Worm (Caenorhabditis elegans): ENCODE measurements around the gene F42A9.7.

Gene F42A9.7

ce11 chrIV:8597504-8597903, 19.4 kb downstream of the F42A9.7 start (continued):
- TF ChIP-seq snu-23 (GFP tag; optimal IDR thresholded peaks at IDR 0.05) (peak; percentile 48), ceh-8 (GFP tag; optimal IDR thresholded peaks at IDR 0.05) (no peak), nhr-85 (tag) (peak; percentile 19), swsn-7 (tag; optimal IDR thresholded peaks at IDR 0.05) (peak; percentile 14), ces-1 (GFP tag; optimal IDR thresholded peaks at IDR 0.05) (no peak), ceh-63 (GFP tag; optimal IDR thresholded peaks at IDR 0.05) (no peak), mdl-1 (tag; optimal IDR thresholded peaks at IDR 0.05) (peak in 1 of 2 experiments; percentile 4)

ce11 chrIV:8595767-8596166, 21.2 kb downstream of the F42A9.7 start, which contains the start of gene clec-181:
TSS of gene clec-181 (plus strand) at chrIV:8596067.
- TF ChIP-seq egl-27 (tag; optimal IDR thresholded peaks at IDR 0.05) (no peak), nhr-237 (tag; optimal IDR thresholded peaks at IDR 0.05) (no peak), zip-4 (GFP tag; optimal IDR thresholded peaks at IDR 0.05) (no peak), ceh-88 (GFP tag; IDR thresholded peaks at IDR 0.05) (no peak), lin-15B (tag; optimal IDR thresholded peaks at IDR 0.05) (no peak)

- no peak for TF ChIP-seq xbp-1 (tag; optimal IDR thresholded peaks at IDR 0.05)
Observed at ce11 chrIV:8595317-8595716, 21.6 kb downstream of the F42A9.7 start, which contains the start of gene Y59H11AR.3. TSS of gene Y59H11AR.3 (minus strand) at chrIV:8595417.

- no peak for TF ChIP-seq ama-1 (optimal IDR thresholded peaks at IDR 0.05)
- no peak for TF ChIP-seq elt-3 (tag; optimal IDR thresholded peaks at IDR 0.05)
- peak; percentile 4 for TF ChIP-seq mep-1 (tag; optimal IDR thresholded peaks at IDR 0.05)
- no peak for TF ChIP-seq ztf-11 (tag; optimal IDR thresholded peaks at IDR 0.05)
- no peak for TF ChIP-seq fos-1 (tag; optimal IDR thresholded peaks at IDR 0.05)
- TF ChIP-seq efl-1 (optimal IDR thresholded peaks at IDR 0.05): no peak
- no peak for TF ChIP-seq efl-1 (GFP tag; optimal IDR thresholded peaks at IDR 0.05 in 1 of 2)
- peak; percentile 20 for TF ChIP-seq lin-13 (GFP tag; optimal IDR thresholded peaks at IDR 0.05)
- peak; percentile 53 for TF ChIP-seq fkh-8 (tag; optimal IDR thresholded peaks at IDR 0.05)
- no peak for TF ChIP-seq nhr-11 (tag; optimal IDR thresholded peaks at IDR 0.05)
- no peak for TF ChIP-seq Y116A8C.19 (tag; optimal IDR thresholded peaks at IDR 0.05; ENCODE audit: borderline replicate concordance)
- no peak for TF ChIP-seq isw-1 (GFP tag; IDR thresholded peaks at IDR 0.05)
- TF ChIP-seq pax-3 (tag; optimal IDR thresholded peaks at IDR 0.05): peak; percentile 83
- TF ChIP-seq ztf-4 (tag; optimal IDR thresholded peaks at IDR 0.05): peak; percentile 18
- TF ChIP-seq vab-15 (tag; optimal IDR thresholded peaks at IDR 0.05): no peak
- no peak for TF ChIP-seq lir-3 (tag; optimal IDR thresholded peaks at IDR 0.05; ENCODE audit: poor library complexity)
- no peak for TF ChIP-seq fkh-4 (tag; optimal IDR thresholded peaks at IDR 0.05; ENCODE audit: borderline replicate concordance)
- TF ChIP-seq tbx-2 (tag; optimal IDR thresholded peaks at IDR 0.05): no peak
- TF ChIP-seq nhr-47 (tag; optimal IDR thresholded peaks at IDR 0.05): peak; percentile 19
- TF ChIP-seq sox-4 (tag; optimal IDR thresholded peaks at IDR 0.05): peak; percentile 73
- TF ChIP-seq lin-14 (GFP tag; optimal IDR thresholded peaks at IDR 0.05): peak; percentile 25
- TF ChIP-seq fkh-10 (GFP tag; optimal IDR thresholded peaks at IDR 0.05): peak; percentile 9
- TF ChIP-seq C16A3.4 (tag; optimal IDR thresholded peaks at IDR 0.05): no peak
- TF ChIP-seq unc-86 (tag; optimal IDR thresholded peaks at IDR 0.05): peak; percentile 50
- peak; percentile 87 for TF ChIP-seq dsc-1 (tag; optimal IDR thresholded peaks at IDR 0.05)
- peak in 1 of 2 experiments; percentile 7 for TF ChIP-seq lsy-2 (tag; optimal IDR thresholded peaks at IDR 0.05)
- TF ChIP-seq ces-1 (GFP tag; optimal IDR thresholded peaks at IDR 0.05): no peak
- peak; percentile 58 for TF ChIP-seq mef-2 (tag; optimal IDR thresholded peaks at IDR 0.05)
- no peak for TF ChIP-seq tlp-1 (tag; optimal IDR thresholded peaks at IDR 0.05)
- TF ChIP-seq nhr-71 (tag; optimal IDR thresholded peaks at IDR 0.05): peak; percentile 55
- no peak for TF ChIP-seq mab-9 (GFP tag; IDR thresholded peaks at IDR 0.05)
- no peak for TF ChIP-seq nhr-28 (tag; optimal IDR thresholded peaks at IDR 0.05)
- TF ChIP-seq ets-5 (GFP tag; IDR thresholded peaks at IDR 0.05): no peak
Observed at ce11 chrIV:8587605-8588004, 29.3 kb downstream of the F42A9.7 start.
